Worm (Caenorhabditis elegans): ENCODE measurements around the gene F19H6.4.

F19H6.4 gene

DNA sequence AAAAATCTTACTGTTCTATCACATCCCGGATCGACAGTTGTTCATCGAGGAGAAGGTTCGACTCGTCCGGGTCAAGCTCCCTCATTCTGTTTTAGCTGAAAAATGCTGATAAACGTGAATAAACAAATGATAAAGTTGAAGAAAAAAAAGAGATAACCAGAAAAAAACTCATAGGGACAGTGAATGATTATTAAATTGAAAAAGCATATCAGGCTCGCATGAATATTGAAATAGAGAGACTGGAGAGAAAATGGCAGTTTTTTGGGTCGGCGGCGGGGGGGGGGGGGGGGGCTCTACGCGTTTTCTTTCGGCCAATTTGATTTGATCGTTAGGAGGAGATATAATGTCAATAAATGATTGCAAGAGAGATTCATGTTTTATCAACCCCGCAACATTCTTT is 48.5 kb downstream of the F19H6.4 start, which contains the start of gene lin-2:
Gene lin-2 (minus strand): TSS at position 101 of the 400 bp plus-strand sequence.
- TF ChIP-seq pqm-1 (tag; optimal IDR thresholded peaks at IDR 0.05) (peak; percentile 27), snpc-1.2 (GFP tag; IDR thresholded peaks at IDR 0.05) (no peak)

ce11 chrX:12415832-12416231 is 50.3 kb downstream of the F19H6.4 start:
- TF ChIP-seq T26A8.4 (GFP tag; IDR thresholded peaks at IDR 0.05) = no peak
- TF ChIP-seq daf-16 (GFP tag; optimal IDR thresholded peaks at IDR 0.05) = peak in 1 of 2 experiments; percentile 51
- TF ChIP-seq daf-16 (tag; optimal IDR thresholded peaks at IDR 0.05) = no peak
- no peak for TF ChIP-seq nhr-28 (tag; optimal IDR thresholded peaks at IDR 0.05)
- TF ChIP-seq zfp-2 (tag; optimal IDR thresholded peaks at IDR 0.05) = no peak
- TF ChIP-seq Y105C5A.15 (GFP tag; IDR thresholded peaks at IDR 0.05) = no peak
